Fruit fly (Drosophila melanogaster) whole organism, embryonic: Measurements from ENCODE around the gene CG9674.

Experiments used
- Atf-2 ChIP-seq: fragments of 200-800 bp; sonication (Bioruptor generic); optimal IDR thresholded peaks from 2 replicates; lab custom pipeline; 2016; ENCODE audit warnings: missing biosample characterization, missing genetic modification characterization
- CG10979 ChIP-seq: fragments of 200-800 bp; sonication (Bioruptor generic); optimal IDR thresholded peaks from 2 replicates; lab custom pipeline; 2018; ENCODE audit warnings: missing biosample characterization, mild to moderate bottlenecking, missing genetic modification characterization, moderate library complexity
- CG11723 ChIP-seq: fragments of 200-800 bp; sonication (Bioruptor generic); optimal IDR thresholded peaks from 2 replicates; lab custom pipeline; 2017; ENCODE audit warnings: missing biosample characterization, mild to moderate bottlenecking, missing genetic modification characterization
- CG13894 ChIP-seq: fragments of 200-800 bp; sonication (Bioruptor generic); optimal IDR thresholded peaks from 3 replicates; lab custom pipeline; 2018; ENCODE audit warnings: missing biosample characterization, mild to moderate bottlenecking, missing genetic modification characterization, moderate library complexity
- CG14014 ChIP-seq: fragments of 200-800 bp; sonication (Bioruptor generic); IDR thresholded peaks from 2 replicates; pipeline ENCODE4 v1.3.6; 2022; ENCODE audit warnings: missing biosample characterization, missing genetic modification characterization
- CG14710 ChIP-seq: fragments of 200-800 bp; sonication (Bioruptor generic); optimal IDR thresholded peaks from 3 replicates; lab custom pipeline; 2019; ENCODE audit warnings: missing biosample characterization, mild to moderate bottlenecking, missing genetic modification characterization, moderate library complexity
- CG15011 ChIP-seq: fragments of 200-800 bp; sonication (Bioruptor generic); optimal IDR thresholded peaks from 3 replicates; lab custom pipeline; 2018; ENCODE audit warnings: missing biosample characterization, mild to moderate bottlenecking, missing genetic modification characterization
- CG15073 ChIP-seq: fragments of 200-800 bp; sonication (Bioruptor generic); optimal IDR thresholded peaks from 2 replicates; lab custom pipeline; 2016; ENCODE audit warnings: missing biosample characterization, missing genetic modification characterization
- CG17568 ChIP-seq: fragments of 200-800 bp; sonication (Bioruptor generic); optimal IDR thresholded peaks from 2 replicates; lab custom pipeline; 2018; ENCODE audit warnings: missing biosample characterization, mild to moderate bottlenecking, missing genetic modification characterization, moderate library complexity
- CG17612 ChIP-seq: fragments of 200-800 bp; sonication (Bioruptor generic); IDR thresholded peaks from 2 replicates; pipeline ENCODE4 v1.3.6; 2022; ENCODE audit warnings: missing biosample characterization, missing genetic modification characterization
- CG18476 ChIP-seq: fragments of 200-800 bp; sonication (Bioruptor generic); optimal IDR thresholded peaks from 2 replicates; lab custom pipeline; 2016; ENCODE audit warnings: missing biosample characterization, mild to moderate bottlenecking, missing genetic modification characterization
- CG31441 ChIP-seq: fragments of 200-800 bp; sonication (Bioruptor generic); IDR thresholded peaks from 2 replicates; pipeline ENCODE4 v1.3.6; 2022; ENCODE audit warnings: missing biosample characterization, missing genetic modification characterization
- CG3163 ChIP-seq: fragments of 200-800 bp; sonication (Bioruptor generic); optimal IDR thresholded peaks from 3 replicates; lab custom pipeline; 2016; ENCODE audit warnings: missing biosample characterization, missing genetic modification characterization
- CG32767 ChIP-seq: fragments of 200-800 bp; sonication (Bioruptor generic); IDR thresholded peaks from 2 replicates; pipeline ENCODE4 v1.3.6; 2022; ENCODE audit warnings: missing biosample characterization, missing genetic modification characterization
- CG33557 ChIP-seq: fragments of 200-800 bp; sonication (Bioruptor generic); optimal IDR thresholded peaks from 2 replicates; lab custom pipeline; 2019; ENCODE audit warnings: missing biosample characterization, mild to moderate bottlenecking, missing genetic modification characterization, moderate library complexity
- CG3838 ChIP-seq: fragments of 200-800 bp; sonication (Bioruptor generic); optimal IDR thresholded peaks from 3 replicates; lab custom pipeline; 2016; ENCODE audit warnings: missing biosample characterization, missing genetic modification characterization
- CG6254 ChIP-seq: fragments of 200-800 bp; sonication (Bioruptor generic); optimal IDR thresholded peaks from 3 replicates; lab custom pipeline; 2017; ENCODE audit warnings: mild to moderate bottlenecking, missing biosample characterization, missing genetic modification reagents, missing genetic modification characterization
- CG9932 ChIP-seq: fragments of 200-800 bp; sonication (Bioruptor generic); IDR thresholded peaks from 2 replicates; pipeline ENCODE4 v1.3.6; 2022; ENCODE audit warnings: missing biosample characterization, missing genetic modification characterization
- Chrac-16 ChIP-seq: fragments of 200-800 bp; sonication (Bioruptor generic); optimal IDR thresholded peaks from 3 replicates; lab custom pipeline; 2016; ENCODE audit warnings: missing biosample characterization, missing genetic modification characterization
- D19A ChIP-seq: fragments of 200-800 bp; optimal IDR thresholded peaks from 3 replicates; lab custom pipeline; 2019; ENCODE audit warnings: missing biosample characterization, mild to moderate bottlenecking, missing genetic modification characterization, moderate library complexity
- ERR ChIP-seq: fragments of 200-800 bp; sonication (Bioruptor generic); optimal IDR thresholded peaks from 2 replicates; lab custom pipeline; 2016; ENCODE audit warnings: missing biosample characterization, missing genetic modification characterization
- Elba2 ChIP-seq: fragments of 200-800 bp; sonication (Bioruptor generic); optimal IDR thresholded peaks from 3 replicates; lab custom pipeline; 2016; ENCODE audit warnings: missing biosample characterization, missing genetic modification characterization
- Fer1 ChIP-seq: fragments of 200-800 bp; sonication (Bioruptor generic); optimal IDR thresholded peaks from 2 replicates; lab custom pipeline; 2017; ENCODE audit warnings: missing biosample characterization, mild to moderate bottlenecking, missing genetic modification characterization
- Gug ChIP-seq: fragments of 200-800 bp; sonication (Bioruptor generic); IDR thresholded peaks from 4 replicates; pipeline ENCODE4 v1.3.6; 2022; ENCODE audit warnings: missing biosample characterization, missing genetic modification characterization
- HLHmδ ChIP-seq: fragments of 200-800 bp; sonication (Bioruptor generic); optimal IDR thresholded peaks from 2 replicates; lab custom pipeline; 2018; ENCODE audit warnings: missing biosample characterization, mild to moderate bottlenecking, missing genetic modification characterization, moderate library complexity
- Hand ChIP-seq: fragments of 200-800 bp; sonication (Bioruptor generic); optimal IDR thresholded peaks from 2 replicates; lab custom pipeline; 2017; ENCODE audit warnings: mild to moderate bottlenecking, missing biosample characterization, missing genetic modification reagents, missing genetic modification characterization
- Hr3 ChIP-seq: fragments of 200-800 bp; sonication (Bioruptor generic); optimal IDR thresholded peaks from 3 replicates; lab custom pipeline; 2016; ENCODE audit warnings: missing biosample characterization, missing genetic modification characterization
- Hr51 ChIP-seq, 2 experiments: fragments of 200-800 bp; sonication (Bioruptor generic); optimal IDR thresholded peaks; 2 replicates in 1 of 2; 3 replicates in 1 of 2; lab custom pipeline; 2016 to 2018; ENCODE audit warnings: missing biosample characterization in 2 of 2, missing genetic modification characterization in 2 of 2, mild to moderate bottlenecking in 1 of 2, moderate library complexity in 1 of 2
- MBD-R2 ChIP-seq: fragments of 200-800 bp; sonication (Bioruptor generic); IDR thresholded peaks from 2 replicates; pipeline ENCODE4 v1.3.6; 2022; ENCODE audit warnings: missing biosample characterization, missing genetic modification characterization
- Max ChIP-seq: fragments of 200-800 bp; sonication (Bioruptor generic); optimal IDR thresholded peaks from 2 replicates; lab custom pipeline; 2016; ENCODE audit warnings: missing biosample characterization, mild to moderate bottlenecking, missing genetic modification characterization
- NC2β ChIP-seq: fragments of 200-800 bp; sonication (Bioruptor generic); optimal IDR thresholded peaks from 2 replicates; lab custom pipeline; 2016; ENCODE audit warnings: missing biosample characterization, missing genetic modification characterization
- Neu2 ChIP-seq: fragments of 200-800 bp; sonication (Bioruptor generic); optimal IDR thresholded peaks from 3 replicates; lab custom pipeline; 2016; ENCODE audit warnings: missing biosample characterization, missing genetic modification characterization, borderline replicate concordance
- Sox100B ChIP-seq: fragments of 200-800 bp; sonication (Bioruptor generic); optimal IDR thresholded peaks from 3 replicates; lab custom pipeline; 2018; ENCODE audit warnings: missing biosample characterization, mild to moderate bottlenecking, missing genetic modification characterization
- Sox102F ChIP-seq: fragments of 200-800 bp; sonication (Bioruptor generic); optimal IDR thresholded peaks from 2 replicates; lab custom pipeline; 2018; ENCODE audit warnings: missing biosample characterization, mild to moderate bottlenecking, missing genetic modification characterization, moderate library complexity
- Usf ChIP-seq: fragments of 200-800 bp; sonication (Bioruptor generic); optimal IDR thresholded peaks from 2 replicates; lab custom pipeline; 2017; ENCODE audit warnings: missing genotype, missing biosample characterization, missing genetic modification characterization
- aop ChIP-seq: fragments of 200-800 bp; sonication (Bioruptor generic); IDR thresholded peaks from 2 replicates; pipeline ENCODE4 v1.3.6; 2022; ENCODE audit warnings: missing biosample characterization, missing genetic modification characterization
- bab2 ChIP-seq: fragments of 200-800 bp; sonication (Bioruptor generic); optimal IDR thresholded peaks from 2 replicates; lab custom pipeline; 2016; ENCODE audit warnings: missing biosample characterization, missing genetic modification characterization
- bowl ChIP-seq: fragments of 200-800 bp; sonication (Bioruptor generic); IDR thresholded peaks from 2 replicates; pipeline ENCODE4 v1.3.6; 2022; ENCODE audit warnings: missing biosample characterization, missing genetic modification characterization
- croc ChIP-seq: fragments of 200-800 bp; sonication (Bioruptor generic); conservative IDR thresholded peaks from 3 replicates; pipeline ENCODE4 v1.3.6; 2022; ENCODE audit warnings: missing biosample characterization, missing genetic modification characterization
- ftz-f1 ChIP-seq: fragments of 200-800 bp; sonication (Bioruptor generic); optimal IDR thresholded peaks from 2 replicates; lab custom pipeline; 2016; ENCODE audit warnings: missing biosample characterization, missing genetic modification characterization
- gce ChIP-seq: fragments of 200-800 bp; sonication (Bioruptor generic); IDR thresholded peaks from 3 replicates; pipeline ENCODE4 v1.3.6; 2022; ENCODE audit warnings: missing biosample characterization, missing genetic modification characterization
- nmo ChIP-seq: fragments of 200-800 bp; sonication (Bioruptor generic); optimal IDR thresholded peaks from 2 replicates; lab custom pipeline; 2018; ENCODE audit warnings: missing biosample characterization, mild to moderate bottlenecking, missing genetic modification characterization, moderate library complexity
- phol ChIP-seq: fragments of 200-800 bp; sonication (Bioruptor generic); optimal IDR thresholded peaks from 3 replicates; lab custom pipeline; 2018; ENCODE audit warnings: missing biosample characterization, mild to moderate bottlenecking, missing genetic modification characterization, moderate library complexity
- pzg ChIP-seq: fragments of 200-800 bp; sonication (Bioruptor generic); optimal IDR thresholded peaks from 3 replicates; lab custom pipeline; 2018; ENCODE audit warnings: missing biosample characterization, mild to moderate bottlenecking, missing genetic modification characterization, moderate library complexity
- seq ChIP-seq: fragments of 200-800 bp; sonication (Bioruptor generic); IDR thresholded peaks from 2 replicates; pipeline ENCODE4 v1.3.6; 2022; ENCODE audit warnings: missing biosample characterization, missing genetic modification characterization
- sug ChIP-seq: fragments of 200-800 bp; optimal IDR thresholded peaks from 2 replicates; lab custom pipeline; 2019; ENCODE audit warnings: missing biosample characterization, mild to moderate bottlenecking, missing genetic modification characterization, moderate library complexity
- tll ChIP-seq, 2 experiments: fragments of 200-800 bp in 1 of 2; fragments of >200 bp in 1 of 2; sonication (Bioruptor generic) in 1 of 2; optimal IDR thresholded peaks; 2 replicates each; lab custom pipeline; 2017 to 2019; ENCODE audit warnings: missing biosample characterization in 2 of 2, missing genetic modification characterization in 2 of 2, mild to moderate bottlenecking in 1 of 2, moderate library complexity in 1 of 2
- z ChIP-seq: fragments of 200-800 bp; sonication (Bioruptor generic); IDR thresholded peaks from 3 replicates; pipeline ENCODE4 v1.3.6; 2022; ENCODE audit warnings: missing biosample characterization, missing genetic modification characterization

CG9674 gene

dm6 chr3L:16805806-16806719 is 1.5 kb downstream of the CG9674 start (continued):
- no peak for TF ChIP-seq Chrac-16 (GFP tag; lab: Kevin White, UChicago)
- TF ChIP-seq bab2 (GFP tag; lab: Kevin White, UChicago) = peak; percentile 52
- TF ChIP-seq Neu2 (GFP tag; lab: Kevin White, UChicago) = no peak
- no peak for TF ChIP-seq CG15011 (GFP tag; lab: Kevin White, UChicago)
- peak; percentile 60 for TF ChIP-seq D19A
- no peak for TF ChIP-seq pzg (GFP tag; lab: Kevin White, UChicago)
- no peak for TF ChIP-seq CG3838 (GFP tag; lab: Kevin White, UChicago)
- TF ChIP-seq CG17568 (GFP tag; lab: Kevin White, UChicago) = peak; percentile 6
- no peak for TF ChIP-seq CG11723 (GFP tag; lab: Kevin White, UChicago)
- peak; percentile 26 for TF ChIP-seq Hr3
- peak; percentile 43 for TF ChIP-seq phol (tag; lab: Kevin White, UChicago)
- peak; percentile 60 for TF ChIP-seq Hand (GFP tag; lab: Kevin White, UChicago)
- peak; percentile 96 for TF ChIP-seq ERR (GFP tag; lab: Kevin White, UChicago)
- no peak for TF ChIP-seq sug (tag; lab: Kevin White, UChicago)
- TF ChIP-seq Fer1 (GFP tag; lab: Kevin White, UChicago) = peak; percentile 75
- no peak for TF ChIP-seq CG33557
- peak; percentile 27 for TF ChIP-seq CG14710 (tag; lab: Kevin White, UChicago)
- no peak for TF ChIP-seq gce
- no peak for TF ChIP-seq tll (GFP tag; optimal IDR thresholded peaks at IDR 0.05; lab: Kevin White, UChicago)
- no peak for TF ChIP-seq MBD-R2 (GFP tag; lab: Robert Waterston, UW)
- peak; percentile 26; the same call in 1 of the 2 replicates for TF ChIP-seq CG9932 (GFP tag; lab: Robert Waterston, UW)
- TF ChIP-seq NC2β (GFP tag; lab: Kevin White, UChicago) = no peak
- TF ChIP-seq Elba2 = no peak
- no peak for TF ChIP-seq aop
- peak; percentile 67 for TF ChIP-seq CG13894
- TF ChIP-seq nmo (GFP tag; lab: Kevin White, UChicago) = peak; percentile 38
- peak; percentile 29 for TF ChIP-seq Sox100B (GFP tag; lab: Kevin White, UChicago)
- TF ChIP-seq CG10979 (tag; lab: Kevin White, UChicago) = peak; percentile 60
- TF ChIP-seq CG32767 (GFP tag; lab: Robert Waterston, UW) = no peak
- no peak for TF ChIP-seq CG18476 (GFP tag; lab: Kevin White, UChicago)
- TF ChIP-seq seq (GFP tag; lab: Robert Waterston, UW) = no peak; the same call in 1 of the 2 replicates
- TF ChIP-seq CG17612 (GFP tag; lab: Robert Waterston, UW) = no peak
- TF ChIP-seq Max (GFP tag; lab: Kevin White, UChicago) = no peak
- peak; percentile 47 for TF ChIP-seq Sox102F (GFP tag; lab: Kevin White, UChicago)
- peak; percentile 90 for TF ChIP-seq ftz-f1 (GFP tag; lab: Kevin White, UChicago)
- no peak for TF ChIP-seq HLHmδ
- TF ChIP-seq z (GFP tag; lab: Robert Waterston, UW) = no peak
- no peak for TF ChIP-seq Atf-2 (GFP tag; lab: Kevin White, UChicago)
- TF ChIP-seq bowl (GFP tag; lab: Robert Waterston, UW) = no peak
- TF ChIP-seq Usf (GFP tag; lab: Kevin White, UChicago) = no peak
- TF ChIP-seq CG15073 (GFP tag; lab: Kevin White, UChicago) = no peak
- TF ChIP-seq CG3163 = no peak
- TF ChIP-seq Hr51 (GFP tag; optimal IDR thresholded peaks at IDR 0.05; lab: Kevin White, UChicago) = peak; percentile 26 to 64
- peak; percentile 21; the same call in 1 of the 2 replicates for TF ChIP-seq CG31441 (GFP tag; lab: Robert Waterston, UW)
- no peak for TF ChIP-seq croc
- TF ChIP-seq CG14014 (GFP tag; lab: Robert Waterston, UW) = peak; percentile 62; the same call in 1 of the 2 replicates
- 0 out of 4 replicates have a peak, but pooled peaks have one; percentile 31 for TF ChIP-seq Gug (GFP tag; lab: Robert Waterston, UW)
- no peak for TF ChIP-seq CG6254 (GFP tag; lab: Kevin White, UChicago)
